Worm (Caenorhabditis elegans): Measurements from ENCODE around the gene oac-46.

DNA sequence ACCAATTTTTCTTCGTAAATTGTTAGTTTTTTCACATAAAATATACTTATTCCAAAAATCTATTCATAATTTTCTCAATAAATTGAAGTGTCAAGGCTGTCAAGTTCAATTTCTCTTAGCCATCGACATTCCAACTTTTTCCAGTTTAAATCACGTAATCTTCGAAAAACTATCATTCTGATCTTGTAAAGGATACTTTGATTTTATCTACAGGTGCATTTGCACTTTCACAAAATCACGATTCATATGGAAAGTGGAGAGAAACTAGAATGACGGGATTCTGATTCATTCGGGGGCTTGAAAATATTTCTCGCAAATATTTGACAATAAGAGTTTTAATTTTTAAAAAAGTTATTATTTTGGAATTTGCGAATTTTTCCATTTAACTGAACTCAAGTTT is 1.3 kb upstream of the oac-46 start:
- TF ChIP-seq mdl-1 (tag; optimal IDR thresholded peaks at IDR 0.05) (no peak), unc-39 (tag; optimal IDR thresholded peaks at IDR 0.05) (no peak), ama-1 (optimal IDR thresholded peaks at IDR 0.05) (no peak), nhr-21 (tag; optimal IDR thresholded peaks at IDR 0.05) (no peak), snpc-4 (tag; optimal IDR thresholded peaks at IDR 0.05) (no peak), elt-3 (tag; optimal IDR thresholded peaks at IDR 0.05) (no peak), sma-9 (GFP tag; optimal IDR thresholded peaks at IDR 0.05) (no peak), sma-9 (tag; optimal IDR thresholded peaks at IDR 0.05) (no peak), peb-1 (tag; optimal IDR thresholded peaks at IDR 0.05) (no peak), ceh-16 (tag; optimal IDR thresholded peaks at IDR 0.05) (no peak), lin-13 (GFP tag; optimal IDR thresholded peaks at IDR 0.05) (no peak), blmp-1 (tag; optimal IDR thresholded peaks at IDR 0.05; ENCODE audit: insufficient read depth) (no peak)

All from whole organism, L2 larva.